Fruit fly (Drosophila melanogaster): ENCODE measurements around the gene CG42613.

dm6 chr3R:19015423-19015810 lies 86.4 kb downstream of the CG42613 start:
- TF ChIP-seq CG8478 (optimal IDR thresholded peaks at IDR 0.05) (no peak), CTCF (optimal IDR thresholded peaks at IDR 0.05) (no peak)
